Fruit fly (Drosophila melanogaster) whole organism, embryonic: ENCODE results near the gene CARPB.

Source experiments
- Bdp1 ChIP-seq: fragments of 200-800 bp; sonication (Bioruptor generic); optimal IDR thresholded peaks from 3 replicates; lab custom pipeline; 2016; ENCODE audit warnings: missing biosample characterization, missing genetic modification characterization
- CG10431 ChIP-seq: fragments of 200-800 bp; sonication (Bioruptor generic); optimal IDR thresholded peaks from 3 replicates; lab custom pipeline; 2018; ENCODE audit warnings: missing biosample characterization, mild to moderate bottlenecking, missing genetic modification characterization
- CG11456 ChIP-seq: fragments of 200-800 bp; sonication (Bioruptor generic); IDR thresholded peaks from 3 replicates; pipeline ENCODE4 v1.3.6; 2022; ENCODE audit warnings: missing biosample characterization, missing genetic modification characterization
- CG13775 ChIP-seq: fragments of 200-800 bp; sonication (Bioruptor generic); optimal IDR thresholded peaks from 3 replicates; lab custom pipeline; 2017; ENCODE audit warnings: missing biosample characterization, mild to moderate bottlenecking, missing genetic modification characterization
- CG14667 ChIP-seq: fragments of 200-800 bp; sonication (Bioruptor generic); IDR thresholded peaks from 2 replicates; pipeline ENCODE4 v1.3.6; 2022; ENCODE audit warnings: missing biosample characterization, missing genetic modification characterization
- CG1647 ChIP-seq: fragments of 200-800 bp; sonication (Bioruptor generic); optimal IDR thresholded peaks from 3 replicates; lab custom pipeline; 2016; ENCODE audit warnings: missing biosample characterization, missing genetic modification characterization
- CG16815 ChIP-seq: fragments of 200-800 bp; sonication (Bioruptor generic); optimal IDR thresholded peaks from 3 replicates; lab custom pipeline; 2017; ENCODE audit warnings: missing biosample characterization, mild to moderate bottlenecking, missing genetic modification characterization
- CG17328 ChIP-seq: fragments of 200-800 bp; sonication (Bioruptor generic); IDR thresholded peaks from 2 replicates; pipeline ENCODE4 v1.3.6; 2022; ENCODE audit warnings: missing biosample characterization, missing genetic modification characterization
- CG17912 ChIP-seq: fragments of 200-800 bp; sonication (Bioruptor generic); optimal IDR thresholded peaks from 2 replicates; lab custom pipeline; 2018; ENCODE audit warnings: missing biosample characterization, mild to moderate bottlenecking, missing genetic modification characterization
- CG18764 ChIP-seq: fragments of 200-800 bp; sonication (Bioruptor generic); optimal IDR thresholded peaks from 3 replicates; lab custom pipeline; 2016; ENCODE audit warnings: missing biosample characterization, missing genetic modification characterization
- CG2120 ChIP-seq: fragments of 200-800 bp; sonication (Bioruptor generic); optimal IDR thresholded peaks from 3 replicates; lab custom pipeline; 2016; ENCODE audit warnings: missing biosample characterization, missing genetic modification characterization
- CG31224 ChIP-seq: fragments of 200-800 bp; sonication (Bioruptor generic); IDR thresholded peaks from 2 replicates; pipeline ENCODE4 v1.3.6; 2022; ENCODE audit warnings: missing biosample characterization, missing genetic modification characterization
- CG31388 ChIP-seq: fragments of 200-800 bp; sonication (Bioruptor generic); optimal IDR thresholded peaks from 2 replicates; lab custom pipeline; 2016; ENCODE audit warnings: missing biosample characterization, missing genetic modification characterization
- CG3726 ChIP-seq: fragments of 200-800 bp; sonication (Bioruptor generic); IDR thresholded peaks from 3 replicates; pipeline ENCODE4, ENCODE4 v1.3.6; 2022; ENCODE audit warnings: missing biosample characterization, missing genetic modification characterization
- CG3838 ChIP-seq: fragments of 200-800 bp; sonication (Bioruptor generic); optimal IDR thresholded peaks from 3 replicates; lab custom pipeline; 2016; ENCODE audit warnings: missing biosample characterization, missing genetic modification characterization
- CG3847 ChIP-seq: fragments of 200-800 bp; sonication (Bioruptor generic); IDR thresholded peaks from 2 replicates; pipeline ENCODE4 v1.3.6; 2022; ENCODE audit warnings: missing biosample characterization, missing genetic modification characterization
- CG4424 ChIP-seq: fragments of 200-800 bp; sonication (Bioruptor generic); optimal IDR thresholded peaks from 3 replicates; lab custom pipeline; 2016; ENCODE audit warnings: missing biosample characterization, missing genetic modification characterization
- CG5180 ChIP-seq: fragments of 200-800 bp; sonication (Bioruptor generic); optimal IDR thresholded peaks from 3 replicates; lab custom pipeline; 2017; ENCODE audit warnings: missing biosample characterization, missing genetic modification characterization, mild to moderate bottlenecking, moderate library complexity, missing genetic modification reagents
- CG6683 ChIP-seq: fragments of 200-800 bp; sonication (Bioruptor generic); optimal IDR thresholded peaks from 2 replicates; lab custom pipeline; 2017; ENCODE audit warnings: missing biosample characterization, mild to moderate bottlenecking, missing genetic modification characterization, missing genetic modification reagents
- CG6791 ChIP-seq: fragments of 200-800 bp; sonication (Bioruptor generic); IDR thresholded peaks from 3 replicates; pipeline ENCODE4 v1.3.6; 2022; ENCODE audit warnings: missing biosample characterization, missing genetic modification characterization; ENCODE audit not compliant: partially characterized antibody
- CG8089 ChIP-seq: fragments of 200-800 bp; sonication (Bioruptor generic); optimal IDR thresholded peaks from 3 replicates; lab custom pipeline; 2016; ENCODE audit warnings: missing biosample characterization, missing genetic modification characterization
- CG9727 ChIP-seq: fragments of 200-800 bp; sonication (Bioruptor generic); optimal IDR thresholded peaks from 3 replicates; lab custom pipeline; 2017; ENCODE audit warnings: missing biosample characterization, mild to moderate bottlenecking, missing genetic modification characterization
- CrebB ChIP-seq: fragments of 200-800 bp; sonication (Bioruptor generic); optimal IDR thresholded peaks from 3 replicates; lab custom pipeline; 2018; ENCODE audit warnings: missing biosample characterization, mild to moderate bottlenecking, missing genetic modification characterization
- Doc2 ChIP-seq: fragments of 200-800 bp; sonication (Bioruptor generic); IDR thresholded peaks from 2 replicates; pipeline ENCODE4 v1.3.6; 2022; ENCODE audit warnings: missing biosample characterization, missing genetic modification characterization
- Ets97D ChIP-seq: fragments of 200-800 bp; sonication (Bioruptor generic); optimal IDR thresholded peaks from 3 replicates; lab custom pipeline; 2016; ENCODE audit warnings: missing biosample characterization, missing genetic modification characterization
- Gsc ChIP-seq: fragments of 200-800 bp; sonication (Bioruptor generic); IDR thresholded peaks from 2 replicates; pipeline ENCODE4 v1.3.6; 2022; ENCODE audit warnings: missing biosample characterization, missing genetic modification characterization
- NK7.1 ChIP-seq: fragments of 200-800 bp; sonication (Bioruptor generic); optimal IDR thresholded peaks from 3 replicates; lab custom pipeline; 2016; ENCODE audit warnings: missing biosample characterization, missing genetic modification characterization
- NfI ChIP-seq: fragments of 200-800 bp; sonication (Bioruptor generic); optimal IDR thresholded peaks from 3 replicates; lab custom pipeline; 2018; ENCODE audit warnings: missing biosample characterization, mild to moderate bottlenecking, missing genetic modification characterization, moderate library complexity
- Rx ChIP-seq: fragments of 200-800 bp; sonication (Bioruptor generic); IDR thresholded peaks from 2 replicates; pipeline ENCODE4 v1.3.6; 2022; ENCODE audit warnings: missing biosample characterization, missing genetic modification characterization
- Sry-β ChIP-seq: fragments of 200-800 bp; sonication (Bioruptor generic); optimal IDR thresholded peaks from 2 replicates; lab custom pipeline; 2018; ENCODE audit warnings: missing biosample characterization, mild to moderate bottlenecking, missing genetic modification characterization, moderate library complexity
- Stat92E ChIP-seq, 3 experiments: fragments of >200 bp in 2 of 3; fragments of 200-800 bp in 1 of 3; sonication (Bioruptor generic) in 1 of 3; optimal IDR thresholded peaks; 2 replicates each; lab custom pipeline; 2017 to 2019; ENCODE audit warnings: missing biosample characterization in 3 of 3, missing genetic modification characterization in 3 of 3, mild to moderate bottlenecking in 1 of 3, moderate library complexity in 1 of 3
- abd-A ChIP-seq: fragments of 200-800 bp; sonication (Bioruptor generic); optimal IDR thresholded peaks from 3 replicates; lab custom pipeline; 2019; ENCODE audit warnings: missing biosample characterization, mild to moderate bottlenecking, missing genetic modification characterization, moderate library complexity
- ap ChIP-seq: fragments of 200-800 bp; sonication (Bioruptor generic); IDR thresholded peaks from 2 replicates; pipeline ENCODE4 v1.3.6; 2022; ENCODE audit warnings: missing biosample characterization, missing genetic modification characterization
- br ChIP-seq: fragments of >200 bp; optimal IDR thresholded peaks from 2 replicates; lab custom pipeline; 2017
- dati ChIP-seq: fragments of 200-800 bp; sonication (Bioruptor generic); IDR thresholded peaks from 2 replicates; pipeline ENCODE4 v1.3.6; 2022; ENCODE audit warnings: missing biosample characterization, missing genetic modification characterization
- dpn ChIP-seq, 2 experiments: fragments of 200-800 bp; sonication (Bioruptor generic); optimal IDR thresholded peaks; 3 replicates each; lab custom pipeline; 2016; ENCODE audit warnings: missing biosample characterization in 2 of 2, missing genetic modification characterization in 2 of 2
- en ChIP-seq: fragments of 200-800 bp; sonication (Bioruptor generic); optimal IDR thresholded peaks from 2 replicates; lab custom pipeline; 2016; ENCODE audit warnings: missing biosample characterization, missing genetic modification characterization
- exex ChIP-seq: fragments of 200-800 bp; sonication (Bioruptor generic); optimal IDR thresholded peaks from 4 replicates; lab custom pipeline; 2018; ENCODE audit warnings: missing biosample characterization, mild to moderate bottlenecking, missing genetic modification characterization, moderate library complexity
- kah ChIP-seq: fragments of 200-800 bp; sonication (Bioruptor generic); optimal IDR thresholded peaks from 2 replicates; lab custom pipeline; 2018; ENCODE audit warnings: missing biosample characterization, mild to moderate bottlenecking, missing genetic modification characterization
- kni ChIP-seq: fragments of 200-800 bp; sonication (Bioruptor generic); optimal IDR thresholded peaks from 3 replicates; lab custom pipeline; 2017; ENCODE audit warnings: mild to moderate bottlenecking, missing biosample characterization, missing genetic modification reagents, missing genetic modification characterization
- mld ChIP-seq: fragments of 200-800 bp; sonication (Bioruptor generic); IDR thresholded peaks from 3 replicates; pipeline ENCODE4 v1.3.6; 2022; ENCODE audit warnings: missing biosample characterization, missing genetic modification characterization; ENCODE audit not compliant: partially characterized antibody
- pan ChIP-seq, 4 experiments: fragments of >200 bp in 3 of 4; fragments of 200-800 bp in 1 of 4; sonication (Bioruptor generic) in 1 of 4; optimal IDR thresholded peaks in 3 of 4; IDR thresholded peaks in 1 of 4; 2 replicates each; pipeline versions ENCODE4 v1.3.6 to Lab custom; 2017 to 2022; ENCODE audit warnings: missing biosample characterization in 2 of 4, missing genetic modification characterization in 2 of 4, mixed read lengths in 1 of 4
- peb ChIP-seq: fragments of 200-800 bp; sonication (Bioruptor generic); IDR thresholded peaks from 2 replicates; pipeline ENCODE4 v1.3.6; 2022; ENCODE audit warnings: missing biosample characterization, missing genetic modification characterization
- shn ChIP-seq: fragments of 200-800 bp; sonication (Bioruptor generic); optimal IDR thresholded peaks from 3 replicates; lab custom pipeline; 2016; ENCODE audit warnings: missing biosample characterization, missing genetic modification characterization
- sna ChIP-seq: fragments of 200-800 bp; sonication (Bioruptor generic); IDR thresholded peaks from 2 replicates; pipeline ENCODE4 v1.3.6; 2022; ENCODE audit warnings: missing biosample characterization, missing genetic modification characterization; ENCODE audit not compliant: partially characterized antibody
- sr ChIP-seq: fragments of 200-800 bp; sonication (Bioruptor generic); IDR thresholded peaks from 3 replicates; pipeline ENCODE4 v1.3.6; 2022; ENCODE audit warnings: missing biosample characterization, missing genetic modification characterization
- sug ChIP-seq: fragments of 200-800 bp; optimal IDR thresholded peaks from 2 replicates; lab custom pipeline; 2019; ENCODE audit warnings: missing biosample characterization, mild to moderate bottlenecking, missing genetic modification characterization, moderate library complexity
- ttk ChIP-seq: fragments of 200-800 bp; sonication (Bioruptor generic); IDR thresholded peaks from 2 replicates; pipeline ENCODE4 v2.1.2; 2022; ENCODE audit warnings: missing biosample characterization, missing genetic modification characterization
- vfl ChIP-seq: fragments of 200-800 bp; sonication (Bioruptor generic); optimal IDR thresholded peaks from 2 replicates; lab custom pipeline; 2016; ENCODE audit warnings: missing biosample characterization, missing genetic modification characterization
- zen2 ChIP-seq: fragments of 200-800 bp; sonication (Bioruptor generic); IDR thresholded peaks from 3 replicates; pipeline ENCODE4 v1.3.6; 2022; ENCODE audit warnings: missing biosample characterization, missing genetic modification characterization; ENCODE audit not compliant: partially characterized antibody

Gene CARPB

DNA sequence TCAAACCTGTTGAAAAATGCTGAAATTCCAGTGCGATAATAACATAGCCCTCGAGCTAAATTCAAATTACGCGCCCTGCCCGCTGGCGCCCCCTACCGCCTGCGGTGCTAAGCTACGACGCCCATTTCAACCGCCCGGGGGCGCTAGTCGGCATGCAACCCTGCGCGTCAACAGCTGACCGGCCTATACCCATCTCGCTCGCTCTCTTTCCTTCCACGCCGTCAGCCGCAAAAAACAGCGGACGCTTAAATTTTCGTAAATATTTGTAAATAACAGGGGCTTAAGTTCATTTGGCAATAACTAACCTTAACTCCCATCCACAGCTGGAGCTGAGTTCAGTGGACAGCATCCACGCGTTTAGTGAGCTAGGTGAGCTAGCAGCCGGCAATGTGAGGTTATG is 4.5 kb upstream of the CARPB start, which contains the start of gene CG1354 (continued):
- TF ChIP-seq pan (optimal IDR thresholded peaks at IDR 0.05; lab: Kevin White, UChicago) (no peak), pan (GFP tag; optimal IDR thresholded peaks at IDR 0.05 in 1 of 2, IDR thresholded peaks at IDR 0.05 in 1 of 2) (peak in 1 of 2 experiments; percentile 57), CG1647 (GFP tag; lab: Kevin White, UChicago) (peak; percentile 42), CG4424 (GFP tag; lab: Kevin White, UChicago) (peak; percentile 68), en (GFP tag; lab: Kevin White, UChicago) (peak; percentile 51), CG11456 (GFP tag; lab: Robert Waterston, UW) (peak; percentile 97), dpn (GFP tag; optimal IDR thresholded peaks at IDR 0.05; lab: Kevin White, UChicago) (peak; percentile 75 to 80), vfl (GFP tag; lab: Kevin White, UChicago) (no peak), CG31388 (GFP tag; lab: Kevin White, UChicago) (no peak), Bdp1 (peak; percentile 12), CG18764 (GFP tag; lab: Kevin White, UChicago) (peak; percentile 34), exex (tag; lab: Kevin White, UChicago) (no peak), ttk (GFP tag; lab: Robert Waterston, UW) (peak; percentile 57; the same call in 1 of the 2 replicates), NK7.1 (GFP tag; lab: Kevin White, UChicago) (no peak), kah (GFP tag; lab: Kevin White, UChicago) (no peak), CG16815 (GFP tag; lab: Kevin White, UChicago) (peak; percentile 52), CG2120 (GFP tag; lab: Kevin White, UChicago) (peak; percentile 72), CG6683 (GFP tag; lab: Kevin White, UChicago) (no peak), Stat92E (GFP tag; optimal IDR thresholded peaks at IDR 0.05; lab: Kevin White, UChicago) (peak in 1 of 3 experiments; percentile 21), zen2 (GFP tag; lab: Robert Waterston, UW) (no peak), Gsc (GFP tag; lab: Robert Waterston, UW) (0 out of 2 replicates have a peak, but pooled peaks have one; percentile 6), CG3847 (GFP tag; lab: Robert Waterston, UW) (peak; percentile 66), CG31224 (GFP tag; lab: Robert Waterston, UW) (peak; percentile 31; the same call in 1 of the 2 replicates), br (lab: Kevin White, UChicago) (no peak), sr (GFP tag; lab: Robert Waterston, UW) (peak; percentile 27; the same call in 1 of the 3 replicates), peb (GFP tag; lab: Robert Waterston, UW) (0 out of 2 replicates have a peak, but pooled peaks have one; percentile 27), CG8089 (GFP tag; lab: Kevin White, UChicago) (peak; percentile 72), dati (GFP tag; lab: Robert Waterston, UW) (no peak), CG6791 (peak; percentile 28; the same call in 1 of the 3 replicates), sna (GFP tag; lab: Robert Waterston, UW) (no peak), CG17328 (GFP tag; lab: Robert Waterston, UW) (peak; percentile 75), CG3838 (GFP tag; lab: Kevin White, UChicago) (no peak), CG13775 (peak; percentile 49), Rx (GFP tag; lab: Robert Waterston, UW) (peak; percentile 58), Sry-β (GFP tag; lab: Kevin White, UChicago) (no peak), sug (tag; lab: Kevin White, UChicago) (peak; percentile 61), mld (GFP tag; lab: Robert Waterston, UW) (0 out of 3 replicates have a peak, but pooled peaks have one; percentile 5), CG17912 (GFP tag; lab: Kevin White, UChicago) (peak; percentile 59), NfI (GFP tag; lab: Kevin White, UChicago) (peak; percentile 50), ap (GFP tag; lab: Robert Waterston, UW) (no peak), CG5180 (GFP tag; lab: Kevin White, UChicago) (peak; percentile 5), CG10431 (GFP tag; lab: Kevin White, UChicago) (peak; percentile 15), CG3726 (GFP tag; lab: Robert Waterston, UW) (peak; percentile 64; the same call in 1 of the 3 replicates), Doc2 (GFP tag; lab: Robert Waterston, UW) (no peak), kni (GFP tag; lab: Kevin White, UChicago) (peak; percentile 8), Ets97D (GFP tag; lab: Kevin White, UChicago) (peak; percentile 93), shn (GFP tag; lab: Kevin White, UChicago) (peak; percentile 32), CG14667 (GFP tag; lab: Robert Waterston, UW) (peak; percentile 69), CrebB (tag; lab: Kevin White, UChicago) (peak; percentile 3), abd-A (tag; lab: Kevin White, UChicago) (no peak), CG9727 (peak; percentile 64)
